Worm (Caenorhabditis elegans) whole organism, late embryonic: Measurements from ENCODE around the gene ric-4.

ENCODE experiments used
- ama-1 ChIP-seq: fragments of 150-350 bp; optimal IDR thresholded peaks from 2 replicates; lab custom pipeline; 2014
- ceh-22 ChIP-seq: sonication (generic microtip); optimal IDR thresholded peaks from 2 replicates; lab custom pipeline; 2017; ENCODE audit warnings: missing biosample characterization, missing genetic modification characterization
- ceh-31 ChIP-seq: sonication (generic microtip); optimal IDR thresholded peaks from 2 replicates; lab custom pipeline; 2016; ENCODE audit warnings: missing genetic modification characterization, missing compliant biosample characterization
- elt-2 ChIP-seq: sonication (generic microtip); optimal IDR thresholded peaks from 2 replicates; lab custom pipeline; 2016; ENCODE audit warnings: missing genetic modification reagents, missing genetic modification characterization, missing compliant biosample characterization
- eyg-1 ChIP-seq: sonication (generic microtip); optimal IDR thresholded peaks from 2 replicates; lab custom pipeline; 2016; ENCODE audit warnings: missing genotype, missing genetic modification characterization, missing compliant biosample characterization
- hlh-30 ChIP-seq: sonication (generic microtip); optimal IDR thresholded peaks from 2 replicates; lab custom pipeline; 2017; ENCODE audit warnings: antibody characterized with exemption, missing genetic modification characterization, missing compliant biosample characterization; ENCODE audit not compliant: insufficient read depth
- ttx-3 ChIP-seq: sonication (generic microtip); optimal IDR thresholded peaks from 2 replicates; lab custom pipeline; 2016; ENCODE audit warnings: missing genetic modification reagents, missing genetic modification characterization, missing compliant biosample characterization

ce11 chrV:10297099-10297498, 27.0 kb upstream of the ric-4 start, which contains the start of gene B0024.4:
- TF ChIP-seq ama-1 (lab: Kevin White, UChicago) (no peak), eyg-1 (tag; lab: Kevin White, UChicago) (no peak), ceh-31 (tag; lab: Kevin White, UChicago) (no peak), hlh-30 (tag; lab: Kevin White, UChicago) (no peak), ceh-22 (no peak), ttx-3 (tag; lab: Kevin White, UChicago) (no peak), elt-2 (tag; lab: Kevin White, UChicago) (no peak)
